Worm (Caenorhabditis elegans): ENCODE measurements around the gene shl-1.

The shl-1 gene

ce11 chrIV:6395190-6395589, 11.3 kb upstream of the shl-1 start:
- peak; percentile 52 for TF ChIP-seq fkh-10 (GFP tag; optimal IDR thresholded peaks at IDR 0.05)
- TF ChIP-seq R02D3.7 (tag; optimal IDR thresholded peaks at IDR 0.05): no peak

- no peak for TF ChIP-seq mml-1 (tag; optimal IDR thresholded peaks at IDR 0.05)
- no peak for TF ChIP-seq sea-2 (GFP tag; optimal IDR thresholded peaks at IDR 0.05)
- no peak for TF ChIP-seq unc-39 (tag; optimal IDR thresholded peaks at IDR 0.05)
- no peak for TF ChIP-seq aly-2 (tag; optimal IDR thresholded peaks at IDR 0.05)
- TF ChIP-seq egl-5 (tag; optimal IDR thresholded peaks at IDR 0.05): peak; percentile 51
- no peak for TF ChIP-seq fkh-2 (tag; optimal IDR thresholded peaks at IDR 0.05)
- TF ChIP-seq nhr-11 (tag; optimal IDR thresholded peaks at IDR 0.05): peak; percentile 73
- TF ChIP-seq ama-1 (optimal IDR thresholded peaks at IDR 0.05): no peak
- TF ChIP-seq nhr-237 (tag; optimal IDR thresholded peaks at IDR 0.05): no peak
- no peak for TF ChIP-seq pqm-1 (tag; optimal IDR thresholded peaks at IDR 0.05)
- TF ChIP-seq ceh-82 (tag; optimal IDR thresholded peaks at IDR 0.05): no peak
- no peak for TF ChIP-seq eor-1 (tag; optimal IDR thresholded peaks at IDR 0.05)
- TF ChIP-seq tbx-2 (tag; optimal IDR thresholded peaks at IDR 0.05): no peak
- peak; percentile 78 for TF ChIP-seq skn-1 (tag; optimal IDR thresholded peaks at IDR 0.05)
- peak; percentile 27 for TF ChIP-seq lin-15B (tag; optimal IDR thresholded peaks at IDR 0.05)
- no peak for TF ChIP-seq snpc-4 (tag; optimal IDR thresholded peaks at IDR 0.05)
- peak; percentile 60 for TF ChIP-seq nfya-1 (tag; optimal IDR thresholded peaks at IDR 0.05; ENCODE audit: insufficient read depth)
- no peak for TF ChIP-seq nhr-23 (tag; optimal IDR thresholded peaks at IDR 0.05)
Measured at ce11 chrIV:6393329-6393728, 9.5 kb upstream of the shl-1 start.

ce11 chrIV:6391566-6391965, 7.7 kb upstream of the shl-1 start:
- TF ChIP-seq elt-1 (tag; optimal IDR thresholded peaks at IDR 0.05) (no peak), nhr-25 (tag; optimal IDR thresholded peaks at IDR 0.05) (no peak), ZK546.5 (tag; optimal IDR thresholded peaks at IDR 0.05) (no peak), nfya-1 (tag; optimal IDR thresholded peaks at IDR 0.05; ENCODE audit: insufficient read depth) (peak; percentile 86), ama-1 (optimal IDR thresholded peaks at IDR 0.05) (no peak), nhr-11 (tag; optimal IDR thresholded peaks at IDR 0.05) (no peak)

DNA sequence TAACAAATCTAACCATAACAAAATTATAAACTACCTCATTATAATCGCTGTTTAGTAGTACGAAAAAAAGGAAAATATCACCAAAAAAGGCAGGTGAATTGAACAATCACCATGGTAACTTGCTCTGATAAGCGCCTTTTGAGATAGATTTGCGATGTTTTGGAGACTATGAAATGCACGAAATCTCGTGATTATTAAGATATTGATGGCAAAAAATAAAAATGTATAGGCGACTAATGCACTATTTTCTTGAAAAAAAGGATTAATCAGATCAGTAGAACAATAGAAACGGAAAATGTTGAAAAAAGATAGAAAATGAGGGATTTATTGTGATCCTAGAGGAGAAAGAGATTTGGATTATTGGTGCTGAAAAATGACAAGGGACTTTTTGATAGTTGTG, 4.7 kb upstream of the shl-1 start:
- TF ChIP-seq snpc-4 (tag; optimal IDR thresholded peaks at IDR 0.05) (no peak), nhr-237 (tag; optimal IDR thresholded peaks at IDR 0.05) (no peak), jun-1 (tag; optimal IDR thresholded peaks at IDR 0.05) (no peak), ztf-4 (tag; optimal IDR thresholded peaks at IDR 0.05) (no peak), daf-12 (tag; optimal IDR thresholded peaks at IDR 0.05) (no peak), elt-2 (tag; optimal IDR thresholded peaks at IDR 0.05) (no peak), R02D3.7 (tag; optimal IDR thresholded peaks at IDR 0.05) (no peak), mml-1 (tag; optimal IDR thresholded peaks at IDR 0.05) (no peak), ceh-28 (tag; optimal IDR thresholded peaks at IDR 0.05) (no peak), lin-15B (tag; optimal IDR thresholded peaks at IDR 0.05) (no peak)

DNA sequence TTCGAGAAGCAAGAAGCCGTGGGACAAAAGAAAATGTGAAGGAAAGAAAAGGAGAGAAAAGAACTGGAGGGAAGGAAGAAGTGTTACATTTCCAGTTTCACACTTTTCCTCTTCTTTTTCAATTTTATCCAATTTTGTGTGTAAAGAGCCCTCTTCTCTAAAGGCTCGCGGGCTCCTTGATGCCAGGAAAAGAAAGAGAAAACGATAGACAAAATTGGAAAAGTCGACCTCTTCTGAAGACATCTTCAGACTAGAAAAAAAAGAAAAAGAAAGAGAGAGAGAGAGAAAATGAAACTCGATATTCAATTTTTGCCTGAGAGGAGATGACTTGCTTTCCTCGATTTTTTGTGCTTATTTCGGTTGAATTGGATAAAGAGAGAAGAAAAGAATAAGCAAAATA, 1.1 kb upstream of the shl-1 start:
- TF ChIP-seq ceh-82 (tag; optimal IDR thresholded peaks at IDR 0.05) (no peak), fkh-10 (GFP tag; optimal IDR thresholded peaks at IDR 0.05) (peak; percentile 38)

DNA sequence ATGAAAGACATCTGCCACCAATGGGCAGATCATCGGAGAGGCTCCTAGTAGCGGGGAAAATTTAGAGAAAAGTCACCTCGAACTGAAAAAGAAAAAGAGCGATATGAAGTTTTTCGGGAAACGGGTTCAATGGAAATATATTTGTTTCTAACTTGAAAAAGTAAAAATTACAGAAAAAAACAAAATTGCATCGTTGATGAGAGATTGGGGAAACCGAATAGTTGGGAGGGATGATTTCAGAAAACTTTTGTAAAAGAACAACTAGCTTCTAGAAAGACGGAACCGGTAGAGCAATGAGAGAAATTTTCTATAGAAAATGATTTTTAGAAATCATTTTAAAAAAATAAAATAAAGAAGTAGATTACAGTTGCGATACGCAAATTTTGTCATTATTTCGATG, 5.5 kb downstream of the shl-1 start:
- TF ChIP-seq lin-39 (tag; optimal IDR thresholded peaks at IDR 0.05) (no peak), nhr-237 (tag; optimal IDR thresholded peaks at IDR 0.05) (no peak), lsy-12 (tag; optimal IDR thresholded peaks at IDR 0.05) (no peak), elt-2 (tag; optimal IDR thresholded peaks at IDR 0.05) (no peak), nhr-76 (tag; optimal IDR thresholded peaks at IDR 0.05) (no peak), nhr-25 (tag; optimal IDR thresholded peaks at IDR 0.05) (no peak), fkh-10 (GFP tag; optimal IDR thresholded peaks at IDR 0.05) (no peak), nhr-23 (tag; optimal IDR thresholded peaks at IDR 0.05) (no peak), tbx-2 (tag; optimal IDR thresholded peaks at IDR 0.05) (no peak), fos-1 (tag; optimal IDR thresholded peaks at IDR 0.05) (no peak)

Data from whole organism, L3 larva.